Worm (Caenorhabditis elegans): ENCODE results near the gene rpn-3.
A peak's percentile ranks its signal among the peaks of the same experiment; 100 is the strongest.

rpn-3 gene

ce11 chrIII:8417192-8417967, 29.8 kb upstream of the rpn-3 start (continued):
- TF ChIP-seq npax-4 (tag; optimal IDR thresholded peaks at IDR 0.05) (no peak), pqm-1 (tag; optimal IDR thresholded peaks at IDR 0.05) (no peak), ref-2 (tag; optimal IDR thresholded peaks at IDR 0.05) (peak; percentile 65), Y22D7AL.16 (tag; optimal IDR thresholded peaks at IDR 0.05) (peak; percentile 6), lim-6 (tag; optimal IDR thresholded peaks at IDR 0.05) (no peak), ama-1 (optimal IDR thresholded peaks at IDR 0.05) (no peak), ceh-31 (tag; optimal IDR thresholded peaks at IDR 0.05) (peak; percentile 95), tbx-2 (tag; optimal IDR thresholded peaks at IDR 0.05) (peak; percentile 77), K09A11.1 (tag; optimal IDR thresholded peaks at IDR 0.05; ENCODE audit: insufficient read depth) (no peak), ets-4 (tag; optimal IDR thresholded peaks at IDR 0.05) (peak; percentile 50), unc-55 (GFP tag; optimal IDR thresholded peaks at IDR 0.05) (peak; percentile 98), fkh-10 (GFP tag; optimal IDR thresholded peaks at IDR 0.05) (no peak), ceh-30 (tag; optimal IDR thresholded peaks at IDR 0.05) (no peak), pax-1 (tag; optimal IDR thresholded peaks at IDR 0.05) (no peak), F13H6.1 (tag; optimal IDR thresholded peaks at IDR 0.05) (peak; percentile 48), nfya-1 (tag; optimal IDR thresholded peaks at IDR 0.05) (peak; percentile 100), pha-2 (tag; optimal IDR thresholded peaks at IDR 0.05) (peak; percentile 83), ceh-45 (GFP tag; IDR thresholded peaks at IDR 0.05) (no peak), elt-4 (tag; optimal IDR thresholded peaks at IDR 0.05) (no peak), sdc-2 (tag; optimal IDR thresholded peaks at IDR 0.05) (peak; percentile 25), gmeb-2 (tag; optimal IDR thresholded peaks at IDR 0.05) (peak; percentile 35), pag-3 (tag; optimal IDR thresholded peaks at IDR 0.05; ENCODE audit: borderline replicate concordance) (peak; percentile 29), rnt-1 (tag; optimal IDR thresholded peaks at IDR 0.05) (peak; percentile 54), ceh-34 (tag; optimal IDR thresholded peaks at IDR 0.05) (peak; percentile 78), ceh-18 (tag; optimal IDR thresholded peaks at IDR 0.05) (peak; percentile 98), hlh-8 (tag; optimal IDR thresholded peaks at IDR 0.05) (peak; percentile 15), C38D4.7 (GFP tag; optimal IDR thresholded peaks at IDR 0.05) (no peak)

- TF ChIP-seq ceh-9 (tag; optimal IDR thresholded peaks at IDR 0.05) (no peak), eyg-1 (tag; optimal IDR thresholded peaks at IDR 0.05) (no peak), zip-5 (tag; optimal IDR thresholded peaks at IDR 0.05) (no peak), hlh-15 (tag; optimal IDR thresholded peaks at IDR 0.05) (no peak), T23F11.4 (GFP tag; optimal IDR thresholded peaks at IDR 0.05) (no peak), unc-3 (GFP tag; conservative IDR thresholded peaks at IDR 0.05) (no peak), unc-3 (tag; optimal IDR thresholded peaks at IDR 0.05) (no peak), C38D4.7 (GFP tag; optimal IDR thresholded peaks at IDR 0.05) (no peak), F13H6.1 (tag; optimal IDR thresholded peaks at IDR 0.05) (no peak), ceh-45 (GFP tag; IDR thresholded peaks at IDR 0.05) (no peak), lim-6 (tag; optimal IDR thresholded peaks at IDR 0.05) (no peak), K09A11.1 (tag; optimal IDR thresholded peaks at IDR 0.05; ENCODE audit: insufficient read depth) (no peak), madf-2 (tag; optimal IDR thresholded peaks at IDR 0.05) (no peak), hlh-8 (tag; optimal IDR thresholded peaks at IDR 0.05) (no peak), elt-2 (tag; optimal IDR thresholded peaks at IDR 0.05) (no peak), pag-3 (tag; optimal IDR thresholded peaks at IDR 0.05; ENCODE audit: borderline replicate concordance) (no peak), che-1 (tag; optimal IDR thresholded peaks at IDR 0.05) (no peak), unc-55 (GFP tag; optimal IDR thresholded peaks at IDR 0.05) (no peak), elt-4 (tag; optimal IDR thresholded peaks at IDR 0.05) (no peak), sox-4 (tag; optimal IDR thresholded peaks at IDR 0.05) (no peak), nhr-232 (tag; optimal IDR thresholded peaks at IDR 0.05) (no peak)
Observed at ce11 chrIII:8417968-8418267, 29.2 kb upstream of the rpn-3 start, which contains the start of gene sor-1. sor-1 (plus strand) TSS chrIII:8418168.

ce11 chrIII:8425076-8425475, 22.1 kb upstream of the rpn-3 start:
- TF ChIP-seq pag-3 (tag; optimal IDR thresholded peaks at IDR 0.05; ENCODE audit: borderline replicate concordance), result no peak
- peak; percentile 58 for TF ChIP-seq ref-2 (tag; optimal IDR thresholded peaks at IDR 0.05)
- TF ChIP-seq ceh-19 (GFP tag; optimal IDR thresholded peaks at IDR 0.05), result no peak
- no peak for TF ChIP-seq ama-1 (optimal IDR thresholded peaks at IDR 0.05)
- TF ChIP-seq unc-3 (GFP tag; conservative IDR thresholded peaks at IDR 0.05), result no peak
- TF ChIP-seq unc-3 (tag; optimal IDR thresholded peaks at IDR 0.05), result no peak
- TF ChIP-seq ceh-22 (tag; optimal IDR thresholded peaks at IDR 0.05), result no peak
- no peak for TF ChIP-seq dve-1 (tag; optimal IDR thresholded peaks at IDR 0.05)
- no peak for TF ChIP-seq ceh-9 (tag; optimal IDR thresholded peaks at IDR 0.05)
- TF ChIP-seq hlh-13 (GFP tag; optimal IDR thresholded peaks at IDR 0.05), result no peak
- peak; percentile 5 for TF ChIP-seq fax-1 (tag; optimal IDR thresholded peaks at IDR 0.05)
- no peak for TF ChIP-seq pqm-1 (tag; optimal IDR thresholded peaks at IDR 0.05)
- no peak for TF ChIP-seq pat-9 (tag; optimal IDR thresholded peaks at IDR 0.05)
- TF ChIP-seq ceh-48 (tag; optimal IDR thresholded peaks at IDR 0.05), result peak; percentile 14
- no peak for TF ChIP-seq hlh-15 (tag; optimal IDR thresholded peaks at IDR 0.05)
- TF ChIP-seq ceh-30 (tag; optimal IDR thresholded peaks at IDR 0.05), result no peak
- TF ChIP-seq ceh-24 (tag; optimal IDR thresholded peaks at IDR 0.05), result no peak
- no peak for TF ChIP-seq dmd-4 (tag; optimal IDR thresholded peaks at IDR 0.05; ENCODE audit: borderline replicate concordance)
- TF ChIP-seq F13H6.1 (tag; optimal IDR thresholded peaks at IDR 0.05), result peak; percentile 32
